Worm (Caenorhabditis elegans) whole organism, young adult: ENCODE data around the gene C35D10.12.
A peak's percentile ranks its signal among the peaks of the same experiment; 100 is the strongest.

Experiments used
- B0035.1 ChIP-seq: sonication (generic microtip); optimal IDR thresholded peaks from 2 replicates; lab custom pipeline; 2016; ENCODE audit warnings: missing genetic modification characterization, mild to moderate bottlenecking, missing compliant biosample characterization, missing genotype, missing genetic modification reagents
- B0261.1 ChIP-seq: sonication (generic microtip); optimal IDR thresholded peaks from 2 replicates; lab custom pipeline; 2016; ENCODE audit warnings: mild to moderate bottlenecking, missing genetic modification characterization, moderate library complexity, missing compliant biosample characterization
- F49E8.2 ChIP-seq: sonication (generic microtip); optimal IDR thresholded peaks from 3 replicates; lab custom pipeline; 2017; ENCODE audit warnings: missing genetic modification characterization, mild to moderate bottlenecking, missing compliant biosample characterization, antibody characterized with exemption, moderate library complexity; ENCODE audit not compliant: insufficient read depth
- Y67H2A.10 ChIP-seq: fragments of 200-800 bp; sonication (Bioruptor generic); conservative IDR thresholded peaks from 2 replicates; pipeline ENCODE4 v1.3.6; 2022; ENCODE audit warnings: missing genetic modification reagents, missing genetic modification characterization, missing compliant biosample characterization
- Y79H2A.3 ChIP-seq: fragments of 200-800 bp; sonication (Bioruptor generic); conservative IDR thresholded peaks from 2 replicates; pipeline ENCODE4 v1.3.6; 2022; ENCODE audit warnings: missing genetic modification reagents, missing genetic modification characterization, missing compliant biosample characterization
- ZK185.1 ChIP-seq: sonication (generic microtip); optimal IDR thresholded peaks from 2 replicates; lab custom pipeline; 2016; ENCODE audit warnings: mild to moderate bottlenecking, missing genetic modification characterization, missing compliant biosample characterization; ENCODE audit not compliant: poor library complexity, severe bottlenecking
- aptf-2 ChIP-seq: fragments of 200-800 bp; sonication (Bioruptor generic); conservative IDR thresholded peaks from 2 replicates; pipeline ENCODE4 v1.3.6; 2022; ENCODE audit warnings: missing genetic modification reagents, missing genetic modification characterization, missing compliant biosample characterization
- aptf-3 ChIP-seq: fragments of 200-800 bp; sonication (Bioruptor generic); IDR thresholded peaks from 2 replicates; pipeline ENCODE4 v1.3.6; 2022; ENCODE audit warnings: missing genetic modification characterization, missing compliant biosample characterization
- attf-6 ChIP-seq: fragments of 200-800 bp; sonication (Bioruptor generic); IDR thresholded peaks from 2 replicates; pipeline ENCODE4 v1.3.6; 2022; ENCODE audit warnings: missing genetic modification reagents, missing genetic modification characterization, missing compliant biosample characterization
- ccch-3 ChIP-seq: fragments of 200-800 bp; sonication (Bioruptor generic); optimal IDR thresholded peaks from 2 replicates; lab custom pipeline; 2018; ENCODE audit warnings: mild to moderate bottlenecking, missing genetic modification characterization, missing compliant biosample characterization
- cebp-1 ChIP-seq, 2 experiments: fragments of 200-800 bp in 1 of 2; sonication (Bioruptor generic) in 1 of 2; sonication (generic microtip) in 1 of 2; IDR thresholded peaks in 1 of 2; optimal IDR thresholded peaks in 1 of 2; 2 replicates each; pipeline versions ENCODE4 v1.3.6 to Lab custom; 2017 to 2022; ENCODE audit warnings: missing compliant biosample characterization in 2 of 2, missing genetic modification characterization in 2 of 2, mild to moderate bottlenecking in 1 of 2, missing genetic modification reagents in 1 of 2, moderate library complexity in 1 of 2
- chd-7 ChIP-seq: sonication (generic microtip); optimal IDR thresholded peaks from 2 replicates; lab custom pipeline; 2016; ENCODE audit warnings: mild to moderate bottlenecking, missing genetic modification characterization, moderate library complexity, missing compliant biosample characterization
- dox-1 ChIP-seq: fragments of 200-800 bp; sonication (Bioruptor generic); IDR thresholded peaks from 2 replicates; pipeline ENCODE4 v1.3.6; 2022; ENCODE audit warnings: missing genetic modification reagents, missing genetic modification characterization, missing compliant biosample characterization
- dpff-1 ChIP-seq: sonication (generic microtip); optimal IDR thresholded peaks from 2 replicates; lab custom pipeline; 2017; ENCODE audit warnings: mild to moderate bottlenecking, missing genetic modification characterization, missing compliant biosample characterization
- efl-1 ChIP-seq: fragments of 150-350 bp; optimal IDR thresholded peaks from 2 replicates; lab custom pipeline; 2014; ENCODE audit warnings: missing biosample characterization, missing genetic modification reagents, missing genetic modification characterization
- egl-18 ChIP-seq: fragments of 200-800 bp; sonication (Bioruptor generic); IDR thresholded peaks from 2 replicates; pipeline ENCODE4 v1.3.6; 2022; ENCODE audit warnings: missing genetic modification reagents, missing genetic modification characterization, missing compliant biosample characterization
- egl-44 ChIP-seq: fragments of 200-800 bp; sonication (Bioruptor generic); IDR thresholded peaks from 2 replicates; pipeline ENCODE4 v1.3.6; 2022; ENCODE audit warnings: missing genetic modification reagents, missing genetic modification characterization, missing compliant biosample characterization
- ekl-4 ChIP-seq: fragments of 200-800 bp; sonication (Bioruptor generic); IDR thresholded peaks from 2 replicates; pipeline ENCODE4 v1.3.6; 2022; ENCODE audit warnings: missing genetic modification reagents, missing genetic modification characterization, missing compliant biosample characterization
- him-1 ChIP-seq: sonication (generic microtip); optimal IDR thresholded peaks from 2 replicates; lab custom pipeline; 2016; ENCODE audit warnings: missing genotype, missing genetic modification reagents, missing genetic modification characterization, missing compliant biosample characterization
- hlh-26 ChIP-seq: fragments of 200-800 bp; sonication (Bioruptor generic); conservative IDR thresholded peaks from 2 replicates; pipeline ENCODE4 v1.3.6; 2022; ENCODE audit warnings: missing genetic modification reagents, missing genetic modification characterization, missing compliant biosample characterization
- let-607 ChIP-seq, 2 experiments: fragments of 200-800 bp in 1 of 2; sonication (Bioruptor generic) in 1 of 2; sonication (generic microtip) in 1 of 2; optimal IDR thresholded peaks; 2 replicates each; lab custom pipeline; 2016 to 2018; ENCODE audit warnings: mild to moderate bottlenecking in 2 of 2, missing compliant biosample characterization in 2 of 2, missing genetic modification characterization in 2 of 2, moderate library complexity in 2 of 2, missing genotype in 1 of 2
- lin-54 ChIP-seq: fragments of 200-800 bp; sonication (Bioruptor generic); optimal IDR thresholded peaks from 2 replicates; lab custom pipeline; 2018; ENCODE audit warnings: mild to moderate bottlenecking, missing genetic modification characterization, missing compliant biosample characterization
- mel-28 ChIP-seq: sonication (generic microtip); optimal IDR thresholded peaks from 2 replicates; lab custom pipeline; 2016; ENCODE audit warnings: borderline replicate concordance, mild to moderate bottlenecking, missing genetic modification characterization, missing compliant biosample characterization
- nfyb-1 ChIP-seq: fragments of 200-800 bp; sonication (Bioruptor generic); IDR thresholded peaks from 2 replicates; pipeline ENCODE4 v1.3.6; 2022; ENCODE audit warnings: missing genetic modification reagents, missing genetic modification characterization, missing compliant biosample characterization
- nhr-27 ChIP-seq: fragments of 200-800 bp; sonication (Bioruptor generic); optimal IDR thresholded peaks from 2 replicates; lab custom pipeline; 2018; ENCODE audit warnings: mild to moderate bottlenecking, missing genetic modification characterization, moderate library complexity, missing compliant biosample characterization
- nhr-80 ChIP-seq: sonication (generic microtip); optimal IDR thresholded peaks from 2 replicates; lab custom pipeline; 2016; ENCODE audit warnings: missing genetic modification characterization, missing compliant biosample characterization
- repo-1 ChIP-seq: sonication (generic microtip); optimal IDR thresholded peaks from 2 replicates; lab custom pipeline; 2017; ENCODE audit warnings: mild to moderate bottlenecking, missing genetic modification characterization, missing compliant biosample characterization
- sea-2 ChIP-seq: fragments of 200-800 bp; sonication (Bioruptor generic); IDR thresholded peaks from 2 replicates; pipeline ENCODE4 v1.3.6; 2022; ENCODE audit warnings: missing genetic modification characterization, missing compliant biosample characterization
- snpc-3.4 ChIP-seq: sonication (generic microtip); optimal IDR thresholded peaks from 2 replicates; lab custom pipeline; 2017; ENCODE audit warnings: missing genetic modification characterization, mild to moderate bottlenecking, missing compliant biosample characterization, antibody characterized with exemption, moderate library complexity, missing genotype, missing genetic modification reagents
- somi-1 ChIP-seq: fragments of 200-800 bp; sonication (Bioruptor generic); optimal IDR thresholded peaks from 2 replicates; lab custom pipeline; 2018; ENCODE audit warnings: mild to moderate bottlenecking, missing genetic modification characterization, missing compliant biosample characterization
- tlf-1 ChIP-seq: fragments of 200-800 bp; sonication (Bioruptor generic); optimal IDR thresholded peaks from 2 replicates; lab custom pipeline; 2018; ENCODE audit warnings: mild to moderate bottlenecking, missing genetic modification characterization, missing compliant biosample characterization
- zim-3 ChIP-seq: sonication (generic microtip); optimal IDR thresholded peaks from 2 replicates; lab custom pipeline; 2017; ENCODE audit warnings: mild to moderate bottlenecking, missing genetic modification characterization, moderate library complexity, missing compliant biosample characterization

Gene C35D10.12

ce11 chrIII:4909938-4910337 is 35.4 kb upstream of the C35D10.12 start, which contains the start of gene F26F4.12:
F26F4.12 (minus strand) TSS chrIII:4910038.
- no peak for TF ChIP-seq Y79H2A.3
- TF ChIP-seq chd-7 (tag; lab: Kevin White, UChicago), result no peak
- no peak for TF ChIP-seq ccch-3 (GFP tag; lab: Kevin White, UChicago)
- no peak for TF ChIP-seq sea-2 (GFP tag; lab: Robert Waterston, UW)
- no peak for TF ChIP-seq egl-18
- TF ChIP-seq mel-28, result no peak
- no peak for TF ChIP-seq nfyb-1 (GFP tag; lab: Robert Waterston, UW)
- no peak for TF ChIP-seq zim-3 (tag; lab: Kevin White, UChicago)
- no peak for TF ChIP-seq aptf-3 (GFP tag; lab: Robert Waterston, UW)
- TF ChIP-seq somi-1, result no peak
- TF ChIP-seq nhr-27, result no peak
- TF ChIP-seq B0261.1 (tag; lab: Kevin White, UChicago), result no peak
- TF ChIP-seq Y67H2A.10 (GFP tag; lab: Robert Waterston, UW), result no peak

ce11 chrIII:4906896-4907295 is 32.3 kb upstream of the C35D10.12 start, which contains the start of gene rom-1:
rom-1 (plus strand) TSS chrIII:4907196.
- TF ChIP-seq him-1 (no peak), B0261.1 (tag; lab: Kevin White, UChicago) (no peak), zim-3 (tag; lab: Kevin White, UChicago) (no peak), egl-44 (GFP tag; lab: Robert Waterston, UW) (no peak), cebp-1 (GFP tag; IDR thresholded peaks at IDR 0.05; lab: Robert Waterston, UW) (no peak), cebp-1 (tag; optimal IDR thresholded peaks at IDR 0.05; lab: Kevin White, UChicago) (no peak), F49E8.2 (tag; lab: Kevin White, UChicago) (no peak), let-607 (tag; optimal IDR thresholded peaks at IDR 0.05; lab: Kevin White, UChicago) (no peak), aptf-2 (GFP tag; lab: Robert Waterston, UW) (no peak), ekl-4 (no peak), B0035.1 (tag; lab: Kevin White, UChicago) (no peak), sea-2 (GFP tag; lab: Robert Waterston, UW) (no peak), attf-6 (GFP tag; lab: Robert Waterston, UW) (no peak)

- no peak for TF ChIP-seq cebp-1 (GFP tag; IDR thresholded peaks at IDR 0.05; lab: Robert Waterston, UW)
- peak; percentile 6 for TF ChIP-seq cebp-1 (tag; optimal IDR thresholded peaks at IDR 0.05; lab: Kevin White, UChicago)
- no peak for TF ChIP-seq tlf-1 (GFP tag; lab: Kevin White, UChicago)
- peak; percentile 77 for TF ChIP-seq nhr-80 (tag; lab: Kevin White, UChicago)
These were observed 31.8 kb upstream of the C35D10.12 start for ce11 chrIII:4906365-4906764.

ce11 chrIII:4905405-4905804 is 30.8 kb upstream of the C35D10.12 start, which contains the start of gene F26F4.8:
F26F4.8 (minus strand) TSS chrIII:4905473.
- peak; percentile 5 for TF ChIP-seq ZK185.1 (tag; lab: Kevin White, UChicago)
- TF ChIP-seq dpff-1, result no peak
- peak; percentile 43; the same call in 1 of the 2 replicates for TF ChIP-seq dox-1 (GFP tag; lab: Robert Waterston, UW)
- no peak for TF ChIP-seq hlh-26 (GFP tag; lab: Robert Waterston, UW)
- peak; percentile 20 for TF ChIP-seq efl-1
- TF ChIP-seq nfyb-1 (GFP tag; lab: Robert Waterston, UW), result no peak
- TF ChIP-seq nhr-80 (tag; lab: Kevin White, UChicago), result peak; percentile 51
- no peak for TF ChIP-seq repo-1 (tag; lab: Kevin White, UChicago)
- no peak for TF ChIP-seq cebp-1 (GFP tag; IDR thresholded peaks at IDR 0.05; lab: Robert Waterston, UW)
- peak; percentile 67 for TF ChIP-seq cebp-1 (tag; optimal IDR thresholded peaks at IDR 0.05; lab: Kevin White, UChicago)
- TF ChIP-seq him-1, result peak; percentile 7
- no peak for TF ChIP-seq mel-28
- TF ChIP-seq snpc-3.4 (tag; lab: Kevin White, UChicago), result no peak
- no peak for TF ChIP-seq B0261.1 (tag; lab: Kevin White, UChicago)
- TF ChIP-seq lin-54, result no peak
